Fruit fly (Drosophila melanogaster) whole organism: Measurements from ENCODE around the gene Alp12.

Experiments
- CG8478 ChIP-seq: fragments of >200 bp; optimal IDR thresholded peaks from 2 replicates; lab custom pipeline; 2018; ENCODE audit warnings: inconsistent platforms
- Dll ChIP-seq: fragments of >200 bp; optimal IDR thresholded peaks from 2 replicates; lab custom pipeline; 2017
- EcR ChIP-seq, 2 experiments: fragments of >200 bp; optimal IDR thresholded peaks; 2 replicates each; lab custom pipeline; 2017; ENCODE audit warnings: missing biosample characterization in 2 of 2, missing genetic modification characterization in 2 of 2, missing genetic modification reagents in 2 of 2
- pan ChIP-seq: fragments of >200 bp; optimal IDR thresholded peaks from 2 replicates; lab custom pipeline; 2017
- psq ChIP-seq: fragments of >200 bp; optimal IDR thresholded peaks from 2 replicates; lab custom pipeline; 2017
- usp ChIP-seq: fragments of >200 bp; optimal IDR thresholded peaks from 2 replicates; lab custom pipeline; 2017; ENCODE audit warnings: missing biosample characterization, missing genetic modification characterization, mixed read lengths

The Alp12 gene

dm6 chr2L:19423467-19424122 is at the start of gene Alp12, which contains the start of gene CG13085:
Alp12 (plus strand) TSS chr2L:19424050.
CG13085 (plus strand) TSS chr2L:19424050.
- no peak for TF ChIP-seq Dll (lab: Kevin White, UChicago)
- no peak for TF ChIP-seq usp (GFP tag; lab: Kevin White, UChicago)
- no peak for TF ChIP-seq CG8478 (lab: Kevin White, UChicago)

dm6 chr2L:19376145-19376544 is 47.7 kb upstream of the Alp12 start:
- TF ChIP-seq usp (GFP tag; lab: Kevin White, UChicago): no peak
- no peak for TF ChIP-seq psq (lab: Kevin White, UChicago)
- TF ChIP-seq pan (lab: Kevin White, UChicago): no peak
- no peak for TF ChIP-seq EcR (GFP tag; optimal IDR thresholded peaks at IDR 0.05; lab: Kevin White, UChicago)
- no peak for TF ChIP-seq CG8478 (lab: Kevin White, UChicago)
- no peak for TF ChIP-seq Dll (lab: Kevin White, UChicago)

- TF ChIP-seq Dll (lab: Kevin White, UChicago): no peak
- no peak for TF ChIP-seq usp (GFP tag; lab: Kevin White, UChicago)
- no peak for TF ChIP-seq EcR (GFP tag; optimal IDR thresholded peaks at IDR 0.05; lab: Kevin White, UChicago)
- no peak for TF ChIP-seq pan (lab: Kevin White, UChicago)
- no peak for TF ChIP-seq CG8478 (lab: Kevin White, UChicago)
- no peak for TF ChIP-seq psq (lab: Kevin White, UChicago)
These were observed 46.4 kb upstream of the Alp12 start for dm6 chr2L:19377129-19378083.

dm6 chr2L:19378620-19379019 is 45.2 kb upstream of the Alp12 start:
- no peak for TF ChIP-seq CG8478 (lab: Kevin White, UChicago)

- no peak for TF ChIP-seq CG8478 (lab: Kevin White, UChicago)
- no peak for TF ChIP-seq usp (GFP tag; lab: Kevin White, UChicago)
- TF ChIP-seq Dll (lab: Kevin White, UChicago): no peak
- no peak for TF ChIP-seq EcR (GFP tag; optimal IDR thresholded peaks at IDR 0.05; lab: Kevin White, UChicago)
- TF ChIP-seq psq (lab: Kevin White, UChicago): no peak
- no peak for TF ChIP-seq pan (lab: Kevin White, UChicago)
These were observed 43.2 kb upstream of the Alp12 start, which contains the start of gene CG17350 for dm6 chr2L:19380630-19381029. CG17350 (plus strand) TSS chr2L:19380930.

dm6 chr2L:19382353-19382752 is 41.5 kb upstream of the Alp12 start:
- no peak for TF ChIP-seq usp (GFP tag; lab: Kevin White, UChicago)
- TF ChIP-seq CG8478 (lab: Kevin White, UChicago): no peak
- no peak for TF ChIP-seq pan (lab: Kevin White, UChicago)
- no peak for TF ChIP-seq Dll (lab: Kevin White, UChicago)
- TF ChIP-seq EcR (GFP tag; optimal IDR thresholded peaks at IDR 0.05; lab: Kevin White, UChicago): no peak
- TF ChIP-seq psq (lab: Kevin White, UChicago): no peak

- TF ChIP-seq EcR (GFP tag; optimal IDR thresholded peaks at IDR 0.05; lab: Kevin White, UChicago): no peak
- TF ChIP-seq CG8478 (lab: Kevin White, UChicago): no peak
- no peak for TF ChIP-seq pan (lab: Kevin White, UChicago)
- no peak for TF ChIP-seq usp (GFP tag; lab: Kevin White, UChicago)
- no peak for TF ChIP-seq Dll (lab: Kevin White, UChicago)
- no peak for TF ChIP-seq psq (lab: Kevin White, UChicago)
These were observed 37.6 kb upstream of the Alp12 start, which contains the start of gene fon for dm6 chr2L:19386106-19386715. fon (minus strand) TSS chr2L:19386205.

dm6 chr2L:19388966-19389365 is 34.9 kb upstream of the Alp12 start:
- TF ChIP-seq psq (lab: Kevin White, UChicago) (no peak), EcR (GFP tag; optimal IDR thresholded peaks at IDR 0.05; lab: Kevin White, UChicago) (no peak), CG8478 (lab: Kevin White, UChicago) (no peak), pan (lab: Kevin White, UChicago) (no peak), usp (GFP tag; lab: Kevin White, UChicago) (no peak), Dll (lab: Kevin White, UChicago) (no peak)

- TF ChIP-seq EcR (GFP tag; optimal IDR thresholded peaks at IDR 0.05; lab: Kevin White, UChicago): no peak
These were observed 34.1 kb upstream of the Alp12 start, which contains the start of gene CG17549 for dm6 chr2L:19389749-19390148. CG17549 (minus strand) TSS chr2L:19390075.

- TF ChIP-seq psq (lab: Kevin White, UChicago) (no peak), CG8478 (lab: Kevin White, UChicago) (no peak), Dll (lab: Kevin White, UChicago) (no peak), EcR (GFP tag; optimal IDR thresholded peaks at IDR 0.05; lab: Kevin White, UChicago) (no peak), pan (lab: Kevin White, UChicago) (no peak), usp (GFP tag; lab: Kevin White, UChicago) (no peak)
These were observed 30.1 kb upstream of the Alp12 start, which contains the start of gene CG31798 for dm6 chr2L:19393703-19394210. CG31798 (plus strand) TSS chr2L:19394160.
